Worm (Caenorhabditis elegans) whole organism, late embryonic: ENCODE results near the gene unc-129.
"Not testable (repeated sequence)": the region's sequence is repeated elsewhere in the genome, so short reads cannot be mapped to it uniquely, and the experiment has no call there.

ENCODE experiments used
- C38D4.7 ChIP-seq: fragments of 200-800 bp; sonication (Bioruptor generic); optimal IDR thresholded peaks from 2 replicates; lab custom pipeline; 2018; ENCODE audit warnings: mild to moderate bottlenecking, missing genetic modification characterization, moderate library complexity, missing compliant biosample characterization
- ama-1 ChIP-seq: fragments of 150-350 bp; optimal IDR thresholded peaks from 2 replicates; lab custom pipeline; 2014
- ceh-18 ChIP-seq: sonication (generic microtip); optimal IDR thresholded peaks from 2 replicates; lab custom pipeline; 2016; ENCODE audit warnings: missing genetic modification characterization, missing compliant biosample characterization
- ceh-24 ChIP-seq: sonication (generic microtip); optimal IDR thresholded peaks from 2 replicates; lab custom pipeline; 2016; ENCODE audit warnings: mild to moderate bottlenecking, missing genetic modification characterization, missing compliant biosample characterization
- che-1 ChIP-seq: sonication (generic microtip); optimal IDR thresholded peaks from 2 replicates; lab custom pipeline; 2016; ENCODE audit warnings: mild to moderate bottlenecking, missing genetic modification characterization, missing compliant biosample characterization
- dve-1 ChIP-seq: sonication (generic microtip); optimal IDR thresholded peaks from 2 replicates; lab custom pipeline; 2017; ENCODE audit warnings: antibody characterized with exemption, mild to moderate bottlenecking, missing genetic modification characterization, missing compliant biosample characterization
- elt-2 ChIP-seq: sonication (generic microtip); optimal IDR thresholded peaks from 2 replicates; lab custom pipeline; 2016; ENCODE audit warnings: missing genetic modification reagents, missing genetic modification characterization, missing compliant biosample characterization
- elt-4 ChIP-seq: sonication (generic microtip); optimal IDR thresholded peaks from 2 replicates; lab custom pipeline; 2016; ENCODE audit warnings: missing genetic modification characterization, missing compliant biosample characterization
- fkh-6 ChIP-seq: sonication (generic microtip); optimal IDR thresholded peaks from 2 replicates; lab custom pipeline; 2016; ENCODE audit warnings: missing genetic modification characterization, missing compliant biosample characterization
- gmeb-2 ChIP-seq: sonication (generic microtip); optimal IDR thresholded peaks from 2 replicates; lab custom pipeline; 2016; ENCODE audit warnings: missing genetic modification characterization, inconsistent platforms, missing compliant biosample characterization
- hlh-30 ChIP-seq: sonication (generic microtip); optimal IDR thresholded peaks from 2 replicates; lab custom pipeline; 2017; ENCODE audit warnings: antibody characterized with exemption, missing genetic modification characterization, missing compliant biosample characterization; ENCODE audit not compliant: insufficient read depth
- madf-2 ChIP-seq: sonication (generic microtip); optimal IDR thresholded peaks from 2 replicates; lab custom pipeline; 2017; ENCODE audit warnings: missing genetic modification characterization, missing compliant biosample characterization
- pag-3 ChIP-seq: sonication (generic microtip); optimal IDR thresholded peaks from 2 replicates; lab custom pipeline; 2016; ENCODE audit warnings: missing compliant biosample characterization, missing genetic modification characterization, borderline replicate concordance
- ref-2 ChIP-seq: sonication (generic microtip); optimal IDR thresholded peaks from 2 replicates; lab custom pipeline; 2016; ENCODE audit warnings: missing genetic modification characterization, missing compliant biosample characterization
- rnt-1 ChIP-seq: sonication (generic microtip); optimal IDR thresholded peaks from 2 replicates; lab custom pipeline; 2016; ENCODE audit warnings: missing genetic modification characterization, missing compliant biosample characterization
- sox-2 ChIP-seq: fragments of 200-800 bp; sonication (Bioruptor generic); IDR thresholded peaks from 2 replicates; pipeline ENCODE4 v1.3.6; 2022; ENCODE audit warnings: missing genetic modification reagents, missing genetic modification characterization, missing compliant biosample characterization
- tbx-2 ChIP-seq: sonication (generic microtip); optimal IDR thresholded peaks from 2 replicates; lab custom pipeline; 2016; ENCODE audit warnings: missing genetic modification characterization, missing compliant biosample characterization
- unc-3 ChIP-seq, 2 experiments: fragments of 200-800 bp in 1 of 2; sonication (Bioruptor generic) in 1 of 2; sonication (generic microtip) in 1 of 2; conservative IDR thresholded peaks in 1 of 2; optimal IDR thresholded peaks in 1 of 2; 2 replicates each; pipeline versions ENCODE4 v1.3.6 to Lab custom; 2016 to 2022; ENCODE audit warnings: missing compliant biosample characterization in 2 of 2, missing genetic modification characterization in 2 of 2, missing genetic modification reagents in 1 of 2
- unc-55 ChIP-seq: sonication (generic microtip); optimal IDR thresholded peaks from 2 replicates; lab custom pipeline; 2017; ENCODE audit warnings: missing biosample characterization, missing genetic modification reagents, missing genetic modification characterization

The unc-129 gene

ce11 chrIV:8967990-8968389 is 37.2 kb downstream of the unc-129 start, which contains the start of gene suex-2:
Gene suex-2 (plus strand): TSS chrIV:8968290.
- TF ChIP-seq pag-3 (tag; lab: Kevin White, UChicago) = no peak
- no peak for TF ChIP-seq fkh-6 (tag; lab: Kevin White, UChicago)
- TF ChIP-seq rnt-1 = no peak
- TF ChIP-seq che-1 = no peak
- TF ChIP-seq sox-2 (GFP tag; lab: Robert Waterston, UW) = no peak
- TF ChIP-seq madf-2 (tag; lab: Kevin White, UChicago) = no peak
- no peak for TF ChIP-seq ref-2 (tag; lab: Kevin White, UChicago)
- no peak for TF ChIP-seq C38D4.7 (GFP tag; lab: Kevin White, UChicago)
- TF ChIP-seq ceh-18 = no peak
- no peak for TF ChIP-seq ceh-24 (tag; lab: Kevin White, UChicago)

ce11 chrIV:8965883-8966282 is 39.3 kb downstream of the unc-129 start, which contains the start of gene C53B4.2:
Gene C53B4.2 (plus strand): TSS chrIV:8966183.
- TF ChIP-seq hlh-30 (peak; percentile 17), gmeb-2 (tag; lab: Kevin White, UChicago) (no peak)

- TF ChIP-seq unc-3 (GFP tag; conservative IDR thresholded peaks at IDR 0.05; lab: Robert Waterston, UW) = peak; percentile 75
- TF ChIP-seq unc-3 (tag; optimal IDR thresholded peaks at IDR 0.05; lab: Kevin White, UChicago) = not testable (repeated sequence)
- TF ChIP-seq sox-2 (GFP tag; lab: Robert Waterston, UW) = peak; percentile 46
Measured at ce11 chrIV:8964042-8964441, 41.2 kb downstream of the unc-129 start.

- TF ChIP-seq tbx-2 (tag; lab: Kevin White, UChicago) = no peak
- TF ChIP-seq che-1 = no peak
- no peak for TF ChIP-seq unc-55 (GFP tag; lab: Kevin White, UChicago)
- TF ChIP-seq ceh-24 (tag; lab: Kevin White, UChicago) = no peak
- TF ChIP-seq pag-3 (tag; lab: Kevin White, UChicago) = no peak
- no peak for TF ChIP-seq fkh-6 (tag; lab: Kevin White, UChicago)
Measured at ce11 chrIV:8956189-8956588, 49.0 kb downstream of the unc-129 start, which contains the start of gene tpra-1. Gene tpra-1 (plus strand): TSS chrIV:8956489.

ce11 chrIV:8954126-8954525 is 51.1 kb downstream of the unc-129 start:
- TF ChIP-seq elt-2 = no peak
- TF ChIP-seq elt-4 (tag; lab: Kevin White, UChicago) = no peak
- TF ChIP-seq dve-1 (tag; lab: Kevin White, UChicago) = no peak
- TF ChIP-seq ama-1 (lab: Kevin White, UChicago) = no peak
